Worm (Caenorhabditis elegans): ENCODE data around the gene K06H6.4.
A peak's percentile ranks its signal among the peaks of the same experiment; 100 is the strongest.

The K06H6.4 gene

ce11 chrV:619054-619453, 40.0 kb downstream of the K06H6.4 start, which contains the start of gene F48G7.4:
F48G7.4 (plus strand) TSS chrV:619453.
- peak; percentile 31 for TF ChIP-seq unc-62 (GFP tag; optimal IDR thresholded peaks at IDR 0.05)

DNA sequence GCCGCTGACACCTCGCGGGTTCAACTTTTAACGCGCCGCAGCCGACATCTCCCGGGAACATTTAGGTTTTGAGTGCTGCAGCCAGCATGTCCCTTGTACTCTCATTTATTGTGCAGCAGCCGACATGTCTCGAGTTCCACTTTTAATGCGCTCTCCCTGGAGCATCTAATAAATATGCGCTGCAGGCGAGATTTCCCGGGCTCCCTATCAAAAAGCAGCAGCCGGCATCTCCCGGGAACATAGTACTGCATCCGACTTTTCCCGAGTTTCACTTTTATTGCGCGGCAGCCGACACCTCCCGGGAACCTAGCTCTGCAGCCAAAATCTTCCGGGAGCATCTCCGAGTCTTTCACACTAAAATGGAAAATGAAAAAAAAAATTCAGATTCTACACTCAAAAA, 41.9 kb downstream of the K06H6.4 start:
- TF ChIP-seq unc-62 (GFP tag; optimal IDR thresholded peaks at IDR 0.05), result no peak

DNA sequence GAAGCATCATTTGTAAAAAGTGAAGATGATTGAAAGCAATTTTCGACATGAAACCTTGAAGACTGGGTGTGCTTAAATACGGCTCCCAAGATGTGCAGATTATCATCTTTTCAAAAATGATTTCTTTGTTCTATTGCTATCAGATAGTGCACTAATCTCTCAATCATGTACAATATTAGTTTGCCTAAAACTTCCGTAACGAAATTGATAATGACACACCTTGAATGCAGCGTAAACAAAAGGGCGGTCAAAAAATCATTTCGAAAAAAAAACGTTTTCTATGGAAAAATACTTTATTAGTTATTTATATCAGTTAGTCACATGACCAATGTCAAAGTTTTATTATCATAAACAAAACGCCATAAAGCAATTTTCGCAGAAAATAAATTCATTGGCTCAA, 43.8 kb downstream of the K06H6.4 start, which contains the start of gene F48G7.5:
Gene F48G7.5 (minus strand): TSS at position 34 of the 400 bp plus-strand sequence.
- no peak for TF ChIP-seq unc-62 (GFP tag; optimal IDR thresholded peaks at IDR 0.05)

ce11 chrV:624922-625321, 45.8 kb downstream of the K06H6.4 start, which contains the start of gene srt-17:
srt-17 (minus strand) TSS chrV:625022.
- no peak for TF ChIP-seq unc-62 (GFP tag; optimal IDR thresholded peaks at IDR 0.05)

- no peak for TF ChIP-seq unc-62 (GFP tag; optimal IDR thresholded peaks at IDR 0.05)
These were observed 47.2 kb downstream of the K06H6.4 start, which contains the start of gene F48G7.7 for ce11 chrV:626321-626720. F48G7.7 (minus strand) TSS chrV:626421.

DNA sequence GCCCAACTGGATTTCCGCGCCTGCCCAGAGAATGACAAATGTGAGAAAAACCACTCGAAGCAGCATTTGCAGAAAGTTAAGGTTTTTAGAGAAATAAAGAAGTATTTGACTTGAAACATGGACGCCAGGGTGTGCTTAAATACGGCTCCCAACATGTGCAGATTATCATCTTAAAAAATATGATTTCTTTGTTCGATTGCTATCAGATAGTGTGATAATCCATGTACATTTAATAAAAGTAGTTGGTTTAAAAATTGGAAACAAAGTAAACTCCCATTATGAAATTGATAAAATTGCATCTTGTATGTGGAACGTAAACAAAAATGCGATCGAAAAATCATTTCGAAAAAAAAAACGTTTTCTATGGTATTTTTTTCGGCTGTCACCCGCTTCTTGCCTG, 48.5 kb downstream of the K06H6.4 start, which contains the start of gene F48G7.8:
Gene F48G7.8 (minus strand): TSS at position 101 of the 400 bp plus-strand sequence.
- TF ChIP-seq unc-62 (GFP tag; optimal IDR thresholded peaks at IDR 0.05), result no peak

DNA sequence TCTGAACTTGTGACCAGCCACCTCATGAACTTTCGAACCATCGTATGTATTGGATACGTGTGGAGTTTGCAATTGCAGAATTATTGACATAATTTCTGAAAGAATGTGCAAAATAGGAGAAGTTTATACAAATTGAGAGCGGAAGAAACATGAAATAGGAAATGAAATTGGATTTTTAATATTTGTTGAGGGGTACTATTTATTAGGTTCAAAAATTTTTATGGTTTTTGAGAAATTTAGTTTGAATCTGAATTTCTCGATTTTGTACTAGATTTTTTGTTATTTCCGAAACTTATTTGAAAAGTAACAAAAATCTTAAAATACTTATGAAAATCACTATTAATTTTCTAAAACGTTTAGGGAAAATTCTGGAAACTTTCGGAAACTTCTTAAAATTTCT, 49.5 kb downstream of the K06H6.4 start, which contains the start of gene F48G7.9:
Gene F48G7.9 (minus strand): TSS at position 101 of the 400 bp plus-strand sequence.
- TF ChIP-seq unc-62 (GFP tag; optimal IDR thresholded peaks at IDR 0.05), result no peak

All from whole organism, dauer.